Worm (Caenorhabditis elegans) whole organism, midembryonic: Measurements from ENCODE around the gene nex-1.

ENCODE experiments used
- T22C8.4 ChIP-seq: fragments of 200-800 bp; sonication (Bioruptor generic); IDR thresholded peaks from 2 replicates; pipeline ENCODE4 v1.3.6; 2022; ENCODE audit warnings: missing genetic modification characterization, missing compliant biosample characterization
- cog-1 ChIP-seq: sonication (generic microtip); optimal IDR thresholded peaks from 2 replicates; lab custom pipeline; 2016; ENCODE audit warnings: missing genetic modification characterization, missing compliant biosample characterization
- flt-1 ChIP-seq: fragments of 200-800 bp; sonication (Bioruptor generic); IDR thresholded peaks from 2 replicates; pipeline ENCODE4 v1.3.6; 2022; ENCODE audit warnings: missing genetic modification characterization, missing compliant biosample characterization
- klf-2 ChIP-seq: fragments of 200-800 bp; sonication (Bioruptor generic); conservative IDR thresholded peaks from 2 replicates; pipeline ENCODE4 v1.3.6; 2022; ENCODE audit warnings: missing genetic modification reagents, missing genetic modification characterization, missing compliant biosample characterization
- med-1 ChIP-seq: sonication (generic microtip); optimal IDR thresholded peaks from 2 replicates; lab custom pipeline; 2017; ENCODE audit warnings: missing genetic modification characterization, mild to moderate bottlenecking, missing compliant biosample characterization, antibody characterized with exemption, missing genetic modification reagents; ENCODE audit not compliant: insufficient read depth
- ref-1 ChIP-seq: fragments of 200-800 bp; sonication (Bioruptor generic); conservative IDR thresholded peaks from 2 replicates; pipeline ENCODE4 v1.3.6; 2022; ENCODE audit warnings: missing genetic modification reagents, missing genetic modification characterization, missing compliant biosample characterization
- tab-1 ChIP-seq: fragments of 200-800 bp; sonication (Bioruptor generic); IDR thresholded peaks from 2 replicates; pipeline ENCODE4 v1.3.6; 2022; ENCODE audit warnings: missing genetic modification characterization, missing compliant biosample characterization
- ztf-23 ChIP-seq: fragments of 200-800 bp; sonication (Bioruptor generic); IDR thresholded peaks from 2 replicates; pipeline ENCODE4 v1.3.6; 2022; ENCODE audit warnings: missing genetic modification reagents, missing genetic modification characterization, missing compliant biosample characterization
- ztf-29 ChIP-seq: fragments of 200-800 bp; sonication (Bioruptor generic); IDR thresholded peaks from 2 replicates; pipeline ENCODE4 v1.3.6; 2022; ENCODE audit warnings: missing genetic modification reagents, missing genetic modification characterization, missing compliant biosample characterization

Gene nex-1

ce11 chrIII:5227831-5228467, 2.5 kb downstream of the nex-1 start, which contains the start of the genes C34E10.12, C34E10.10 and atp-2:
TSS of gene C34E10.12 (minus strand) at chrIII:5227881.
TSS of gene C34E10.10 (minus strand) at chrIII:5227884.
TSS of gene atp-2 (plus strand) at chrIII:5228417.
- TF ChIP-seq ztf-23 (GFP tag; lab: Robert Waterston, UW) (peak; percentile 69; the same call in 1 of the 2 replicates), med-1 (peak; percentile 7), cog-1 (tag; lab: Kevin White, UChicago) (peak; percentile 25), ztf-29 (peak; percentile 72), klf-2 (GFP tag; lab: Robert Waterston, UW) (no peak; the same call in 1 of the 2 replicates), tab-1 (no peak), ref-1 (GFP tag; lab: Robert Waterston, UW) (no peak), T22C8.4 (GFP tag; lab: Robert Waterston, UW) (no peak), flt-1 (no peak; the same call in 1 of the 2 replicates)

- TF ChIP-seq med-1 (no peak), klf-2 (GFP tag; lab: Robert Waterston, UW) (no peak), ztf-29 (no peak), cog-1 (tag; lab: Kevin White, UChicago) (no peak), tab-1 (no peak), T22C8.4 (GFP tag; lab: Robert Waterston, UW) (no peak), ref-1 (GFP tag; lab: Robert Waterston, UW) (no peak), flt-1 (no peak), ztf-23 (GFP tag; lab: Robert Waterston, UW) (no peak)
Measured at ce11 chrIII:5228839-5229238, 3.4 kb downstream of the nex-1 start.

- TF ChIP-seq ref-1 (GFP tag; lab: Robert Waterston, UW) (no peak), klf-2 (GFP tag; lab: Robert Waterston, UW) (no peak), flt-1 (no peak), ztf-23 (GFP tag; lab: Robert Waterston, UW) (no peak), med-1 (no peak), tab-1 (no peak), ztf-29 (no peak), cog-1 (tag; lab: Kevin White, UChicago) (no peak), T22C8.4 (GFP tag; lab: Robert Waterston, UW) (no peak)
Measured at ce11 chrIII:5229511-5230250, 4.3 kb downstream of the nex-1 start.

- TF ChIP-seq ztf-29 (no peak), med-1 (no peak), ref-1 (GFP tag; lab: Robert Waterston, UW) (no peak), klf-2 (GFP tag; lab: Robert Waterston, UW) (no peak), cog-1 (tag; lab: Kevin White, UChicago) (no peak), ztf-23 (GFP tag; lab: Robert Waterston, UW) (no peak), flt-1 (no peak), tab-1 (no peak)
Measured at ce11 chrIII:5230415-5230814, 5.0 kb downstream of the nex-1 start, which contains the start of gene prmt-5. TSS of gene prmt-5 (plus strand) at chrIII:5230555.

ce11 chrIII:5233140-5233539, 7.7 kb downstream of the nex-1 start:
- TF ChIP-seq cog-1 (tag; lab: Kevin White, UChicago) (no peak), ztf-23 (GFP tag; lab: Robert Waterston, UW) (no peak), tab-1 (no peak), flt-1 (no peak), ref-1 (GFP tag; lab: Robert Waterston, UW) (no peak), med-1 (no peak), klf-2 (GFP tag; lab: Robert Waterston, UW) (no peak), ztf-29 (no peak), T22C8.4 (GFP tag; lab: Robert Waterston, UW) (no peak)

ce11 chrIII:5234312-5234711, 8.9 kb downstream of the nex-1 start, which contains the start of gene mrps-26:
TSS of gene mrps-26 (plus strand) at chrIII:5234612.
- TF ChIP-seq tab-1: no peak
- TF ChIP-seq ztf-23 (GFP tag; lab: Robert Waterston, UW): no peak
- TF ChIP-seq klf-2 (GFP tag; lab: Robert Waterston, UW): no peak
- TF ChIP-seq flt-1: no peak
- TF ChIP-seq ztf-29: no peak
- TF ChIP-seq T22C8.4 (GFP tag; lab: Robert Waterston, UW): no peak

ce11 chrIII:5236104-5236503, 10.7 kb downstream of the nex-1 start, which contains the start of gene prx-10:
TSS of gene prx-10 (plus strand) at chrIII:5236404.
- no peak for TF ChIP-seq tab-1
- no peak for TF ChIP-seq ztf-23 (GFP tag; lab: Robert Waterston, UW)
- no peak for TF ChIP-seq ztf-29

ce11 chrIII:5241854-5242253, 16.4 kb downstream of the nex-1 start:
- TF ChIP-seq ztf-29 (no peak), ref-1 (GFP tag; lab: Robert Waterston, UW) (no peak), T22C8.4 (GFP tag; lab: Robert Waterston, UW) (no peak), med-1 (no peak), ztf-23 (GFP tag; lab: Robert Waterston, UW) (no peak), klf-2 (GFP tag; lab: Robert Waterston, UW) (no peak), tab-1 (no peak), cog-1 (tag; lab: Kevin White, UChicago) (no peak), flt-1 (no peak)

ce11 chrIII:5244539-5244938, 19.1 kb downstream of the nex-1 start, which contains the start of gene cnd-1:
TSS of gene cnd-1 (minus strand) at chrIII:5244639.
- no peak for TF ChIP-seq ref-1 (GFP tag; lab: Robert Waterston, UW)
- no peak for TF ChIP-seq ztf-23 (GFP tag; lab: Robert Waterston, UW)
- TF ChIP-seq T22C8.4 (GFP tag; lab: Robert Waterston, UW): no peak
- TF ChIP-seq cog-1 (tag; lab: Kevin White, UChicago): no peak
- TF ChIP-seq med-1: no peak
- TF ChIP-seq klf-2 (GFP tag; lab: Robert Waterston, UW): no peak
- no peak for TF ChIP-seq ztf-29
- no peak for TF ChIP-seq flt-1
- TF ChIP-seq tab-1: no peak
